Fruit fly (Drosophila melanogaster): ENCODE results near the gene Hs3st-B.

The Hs3st-B gene

DNA sequence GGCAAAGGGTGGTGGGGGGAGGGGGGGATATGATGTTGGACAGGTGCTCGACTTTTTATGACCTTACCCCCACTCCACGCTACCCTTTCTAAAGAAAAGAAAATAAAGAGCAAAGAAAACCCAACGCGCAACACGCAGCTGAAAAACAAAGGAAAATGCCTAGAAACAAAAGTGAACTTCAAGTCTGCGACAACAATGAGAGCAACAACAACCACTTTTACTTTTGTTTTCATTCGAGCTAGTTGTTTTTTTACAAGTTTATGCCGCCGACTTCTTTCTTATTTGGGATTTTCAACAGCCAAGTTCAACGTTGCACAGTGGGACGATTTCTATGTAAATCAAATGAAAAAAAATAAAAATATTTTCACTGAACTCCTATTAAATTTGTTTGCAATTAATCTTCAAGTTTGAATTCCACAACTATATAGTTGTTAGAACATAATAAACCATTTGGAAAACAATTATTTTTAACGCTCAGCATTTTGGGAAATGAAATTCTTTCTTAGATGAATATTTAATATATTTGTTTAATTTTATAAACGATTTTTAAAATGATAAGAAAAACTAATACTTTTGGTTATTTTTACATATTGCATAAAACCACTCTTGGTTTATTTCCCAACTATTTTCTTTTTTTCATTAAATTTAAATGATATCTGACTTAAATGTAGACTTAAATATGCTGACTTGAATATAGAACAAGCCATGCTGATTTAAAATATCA, 23.7 kb upstream of the Hs3st-B start (continued):
- TF ChIP-seq Nf-YC (tag; optimal IDR thresholded peaks at IDR 0.05) = no peak
- TF ChIP-seq Blimp-1 (GFP tag; optimal IDR thresholded peaks at IDR 0.05) = peak; percentile 91
- peak; percentile 14 for TF ChIP-seq ewg (GFP tag; optimal IDR thresholded peaks at IDR 0.05)
- TF ChIP-seq cwo (GFP tag; optimal IDR thresholded peaks at IDR 0.05) = peak; percentile 28
- TF ChIP-seq vfl (GFP tag; optimal IDR thresholded peaks at IDR 0.05) = no peak
- no peak for TF ChIP-seq onecut (GFP tag; IDR thresholded peaks at IDR 0.05)
- TF ChIP-seq CG33213 (GFP tag; optimal IDR thresholded peaks at IDR 0.05) = no peak
- TF ChIP-seq CG10366 (GFP tag; IDR thresholded peaks at IDR 0.05) = no peak
- TF ChIP-seq fd96Cb (tag; optimal IDR thresholded peaks at IDR 0.05) = peak; percentile 53
- TF ChIP-seq CG11504 (tag; optimal IDR thresholded peaks at IDR 0.05) = peak; percentile 76
- TF ChIP-seq HmgD (GFP tag; optimal IDR thresholded peaks at IDR 0.05) = no peak
- no peak for TF ChIP-seq Poxn (GFP tag; IDR thresholded peaks at IDR 0.05)
- TF ChIP-seq nmo (GFP tag; optimal IDR thresholded peaks at IDR 0.05) = peak; percentile 61
- peak; percentile 5 for TF ChIP-seq tin (GFP tag; optimal IDR thresholded peaks at IDR 0.05)
- TF ChIP-seq odd (GFP tag; optimal IDR thresholded peaks at IDR 0.05) = peak; percentile 27
- peak; percentile 34 for TF ChIP-seq CG10209 (GFP tag; optimal IDR thresholded peaks at IDR 0.05)
- peak; percentile 46 for TF ChIP-seq sens (GFP tag)
- TF ChIP-seq ham (GFP tag; IDR thresholded peaks at IDR 0.05) = no peak
- peak; percentile 44 for TF ChIP-seq CG12659 (GFP tag; optimal IDR thresholded peaks at IDR 0.05)
- TF ChIP-seq Hr78 (GFP tag; optimal IDR thresholded peaks at IDR 0.05) = peak in 1 of 2 experiments; percentile 7
- TF ChIP-seq phol (tag; optimal IDR thresholded peaks at IDR 0.05) = peak; percentile 70
- no peak for TF ChIP-seq Rx (GFP tag; IDR thresholded peaks at IDR 0.05)
- TF ChIP-seq ac (GFP tag; optimal IDR thresholded peaks at IDR 0.05) = no peak
- peak; percentile 7 for TF ChIP-seq CG2116 (GFP tag; optimal IDR thresholded peaks at IDR 0.05)
- peak; percentile 36 for TF ChIP-seq CG13775 (GFP tag; optimal IDR thresholded peaks at IDR 0.05)
- peak; percentile 20 for TF ChIP-seq unpg (GFP tag; optimal IDR thresholded peaks at IDR 0.05)
- TF ChIP-seq CG18619 (GFP tag; optimal IDR thresholded peaks at IDR 0.05) = peak; percentile 51
- no peak for TF ChIP-seq gfzf (GFP tag; optimal IDR thresholded peaks at IDR 0.05)
- TF ChIP-seq Hr51 (GFP tag; optimal IDR thresholded peaks at IDR 0.05) = peak in 1 of 2 experiments; percentile 65
- TF ChIP-seq cg (GFP tag; optimal IDR thresholded peaks at IDR 0.05) = no peak
- no peak for TF ChIP-seq CG6854 (GFP tag; optimal IDR thresholded peaks at IDR 0.05)
- TF ChIP-seq HLHmδ (GFP tag; optimal IDR thresholded peaks at IDR 0.05) = no peak
- no peak for TF ChIP-seq hth (optimal IDR thresholded peaks at IDR 0.05)
- no peak for TF ChIP-seq CG13624 (GFP tag; optimal IDR thresholded peaks at IDR 0.05)
- TF ChIP-seq wek (GFP tag; optimal IDR thresholded peaks at IDR 0.05) = no peak
- no peak for TF ChIP-seq CG4282 (GFP tag; optimal IDR thresholded peaks at IDR 0.05)
- TF ChIP-seq ind (GFP tag; optimal IDR thresholded peaks at IDR 0.05) = peak; percentile 18
- no peak for TF ChIP-seq CG5245 (GFP tag; optimal IDR thresholded peaks at IDR 0.05)
- peak; percentile 38 for TF ChIP-seq PHDP (tag; optimal IDR thresholded peaks at IDR 0.05)
- no peak for TF ChIP-seq Xbp1 (GFP tag; optimal IDR thresholded peaks at IDR 0.05)
- TF ChIP-seq Bdp1 (GFP tag; optimal IDR thresholded peaks at IDR 0.05) = no peak
- TF ChIP-seq CG10267 (tag; optimal IDR thresholded peaks at IDR 0.05) = peak; percentile 31
- no peak for TF ChIP-seq sug (tag; optimal IDR thresholded peaks at IDR 0.05)
- peak; percentile 53 for TF ChIP-seq CG30403 (GFP tag; optimal IDR thresholded peaks at IDR 0.05)
- 0 out of 2 replicates have a peak, but pooled peaks have one; percentile 13 for TF ChIP-seq slbo (GFP tag; IDR thresholded peaks at IDR 0.05)
- TF ChIP-seq Bgb (GFP tag; IDR thresholded peaks at IDR 0.05; ENCODE audit: partially characterized antibody) = no peak
- TF ChIP-seq lola (GFP tag; optimal IDR thresholded peaks at IDR 0.05) = peak in 1 of 3 experiments; percentile 61
- TF ChIP-seq bsh (GFP tag; optimal IDR thresholded peaks at IDR 0.05) = peak; percentile 10 to 50
